Fruit fly (Drosophila melanogaster) whole organism, embryonic: ENCODE data around the gene CG3777.
A peak's percentile ranks its signal among the peaks of the same experiment; 100 is the strongest.

Experiments
- CG10209 ChIP-seq: fragments of 200-800 bp; sonication (Bioruptor generic); optimal IDR thresholded peaks from 3 replicates; lab custom pipeline; 2017; ENCODE audit warnings: missing biosample characterization, mild to moderate bottlenecking, missing genetic modification characterization, missing genetic modification reagents
- CG12155 ChIP-seq: fragments of 200-800 bp; sonication (Bioruptor generic); optimal IDR thresholded peaks from 3 replicates; lab custom pipeline; 2016; ENCODE audit warnings: missing biosample characterization, missing genetic modification characterization
- CG13123 ChIP-seq: fragments of 200-800 bp; sonication (Bioruptor generic); optimal IDR thresholded peaks from 2 replicates; lab custom pipeline; 2016; ENCODE audit warnings: missing biosample characterization, missing genetic modification characterization
- CG13424 ChIP-seq: fragments of 200-800 bp; sonication (Bioruptor generic); optimal IDR thresholded peaks from 2 replicates; lab custom pipeline; 2019; ENCODE audit warnings: missing biosample characterization, mild to moderate bottlenecking, missing genetic modification characterization, moderate library complexity
- CG13624 ChIP-seq: fragments of 200-800 bp; sonication (Bioruptor generic); optimal IDR thresholded peaks from 2 replicates; lab custom pipeline; 2016; ENCODE audit warnings: missing biosample characterization, missing genetic modification characterization
- CG14014 ChIP-seq: fragments of 200-800 bp; sonication (Bioruptor generic); IDR thresholded peaks from 2 replicates; pipeline ENCODE4 v1.3.6; 2022; ENCODE audit warnings: missing biosample characterization, missing genetic modification characterization
- CG14441 ChIP-seq: fragments of 200-800 bp; sonication (Bioruptor generic); IDR thresholded peaks from 2 replicates; pipeline ENCODE4 v1.3.6; 2022; ENCODE audit warnings: missing biosample characterization, missing genetic modification characterization
- CG1603 ChIP-seq: fragments of 200-800 bp; sonication (Bioruptor generic); optimal IDR thresholded peaks from 2 replicates; lab custom pipeline; 2019; ENCODE audit warnings: missing biosample characterization, mild to moderate bottlenecking, missing genetic modification characterization, moderate library complexity
- CG16779 ChIP-seq: fragments of 200-800 bp; sonication (Bioruptor generic); IDR thresholded peaks from 2 replicates; pipeline ENCODE4 v1.3.6; 2022; ENCODE audit warnings: missing biosample characterization, missing genetic modification characterization
- CG17359 ChIP-seq: fragments of 200-800 bp; sonication (Bioruptor generic); optimal IDR thresholded peaks from 3 replicates; lab custom pipeline; 2018; ENCODE audit warnings: missing biosample characterization, mild to moderate bottlenecking, missing genetic modification characterization, moderate library complexity
- CG18011 ChIP-seq: fragments of 200-800 bp; sonication (Bioruptor generic); optimal IDR thresholded peaks from 2 replicates; lab custom pipeline; 2017; ENCODE audit warnings: missing biosample characterization, missing genetic modification characterization, mild to moderate bottlenecking, moderate library complexity, missing genotype
- CG2889 ChIP-seq: fragments of 200-800 bp; sonication (Bioruptor generic); IDR thresholded peaks from 3 replicates; pipeline ENCODE4 v1.3.6; 2022; ENCODE audit warnings: missing biosample characterization, missing genetic modification characterization
- CG34422 ChIP-seq: fragments of 200-800 bp; sonication (Bioruptor generic); IDR thresholded peaks from 3 replicates; pipeline ENCODE4 v1.3.6; 2022; ENCODE audit warnings: missing biosample characterization, missing genetic modification characterization
- CG4328 ChIP-seq: fragments of 200-800 bp; sonication (Bioruptor generic); optimal IDR thresholded peaks from 3 replicates; lab custom pipeline; 2017; ENCODE audit warnings: missing biosample characterization, missing genetic modification reagents, missing genetic modification characterization
- CG4820 ChIP-seq: fragments of 200-800 bp; sonication (Bioruptor generic); optimal IDR thresholded peaks from 3 replicates; lab custom pipeline; 2016; ENCODE audit warnings: missing biosample characterization, missing genetic modification characterization
- CG6683 ChIP-seq: fragments of 200-800 bp; sonication (Bioruptor generic); optimal IDR thresholded peaks from 2 replicates; lab custom pipeline; 2017; ENCODE audit warnings: missing biosample characterization, mild to moderate bottlenecking, missing genetic modification characterization, missing genetic modification reagents
- CG7271 ChIP-seq: fragments of 200-800 bp; sonication (Bioruptor generic); optimal IDR thresholded peaks from 2 replicates; lab custom pipeline; 2018; ENCODE audit warnings: missing biosample characterization, mild to moderate bottlenecking, missing genetic modification characterization, moderate library complexity
- CG7839 ChIP-seq: fragments of 200-800 bp; sonication (Bioruptor generic); optimal IDR thresholded peaks from 3 replicates; lab custom pipeline; 2018; ENCODE audit warnings: missing biosample characterization, mild to moderate bottlenecking, missing genetic modification characterization, moderate library complexity
- ERR ChIP-seq: fragments of 200-800 bp; sonication (Bioruptor generic); optimal IDR thresholded peaks from 2 replicates; lab custom pipeline; 2016; ENCODE audit warnings: missing biosample characterization, missing genetic modification characterization
- Elba2 ChIP-seq: fragments of 200-800 bp; sonication (Bioruptor generic); optimal IDR thresholded peaks from 3 replicates; lab custom pipeline; 2016; ENCODE audit warnings: missing biosample characterization, missing genetic modification characterization
- Ets97D ChIP-seq: fragments of 200-800 bp; sonication (Bioruptor generic); optimal IDR thresholded peaks from 3 replicates; lab custom pipeline; 2016; ENCODE audit warnings: missing biosample characterization, missing genetic modification characterization
- HmgZ ChIP-seq: fragments of 200-800 bp; sonication (Bioruptor generic); optimal IDR thresholded peaks from 2 replicates; lab custom pipeline; 2018; ENCODE audit warnings: missing biosample characterization, mild to moderate bottlenecking, missing genetic modification characterization
- Mad ChIP-seq: fragments of 200-800 bp; sonication (Bioruptor generic); optimal IDR thresholded peaks from 2 replicates; lab custom pipeline; 2016; ENCODE audit warnings: missing biosample characterization, missing genetic modification characterization
- Meics ChIP-seq: fragments of 200-800 bp; sonication (Bioruptor generic); optimal IDR thresholded peaks from 2 replicates; lab custom pipeline; 2017; ENCODE audit warnings: missing biosample characterization, mild to moderate bottlenecking, missing genetic modification characterization
- NC2β ChIP-seq: fragments of 200-800 bp; sonication (Bioruptor generic); optimal IDR thresholded peaks from 2 replicates; lab custom pipeline; 2016; ENCODE audit warnings: missing biosample characterization, missing genetic modification characterization
- Sry-δ ChIP-seq: fragments of 200-800 bp; sonication (Bioruptor generic); optimal IDR thresholded peaks from 2 replicates; lab custom pipeline; 2016; ENCODE audit warnings: missing biosample characterization, missing genetic modification characterization
- Xrp1 ChIP-seq: fragments of 200-800 bp; sonication (Bioruptor generic); IDR thresholded peaks from 2 replicates; pipeline ENCODE4 v1.3.6; 2022; ENCODE audit warnings: missing biosample characterization, missing genetic modification characterization
- crp ChIP-seq, 2 experiments: fragments of 200-800 bp; sonication (Bioruptor generic); optimal IDR thresholded peaks; 2 replicates in 1 of 2; 3 replicates in 1 of 2; lab custom pipeline; 2017; ENCODE audit warnings: missing biosample characterization in 2 of 2, missing genetic modification characterization in 2 of 2, mild to moderate bottlenecking in 1 of 2, moderate library complexity in 1 of 2
- dimm ChIP-seq: fragments of 200-800 bp; sonication (Bioruptor generic); IDR thresholded peaks from 2 replicates; pipeline ENCODE4 v1.3.6; 2022; ENCODE audit warnings: missing biosample characterization, missing genetic modification characterization
- dm ChIP-seq: fragments of 200-800 bp; sonication (Bioruptor generic); optimal IDR thresholded peaks from 3 replicates; lab custom pipeline; 2016; ENCODE audit warnings: missing biosample characterization, missing genetic modification characterization
- dpn ChIP-seq, 2 experiments: fragments of 200-800 bp; sonication (Bioruptor generic); optimal IDR thresholded peaks; 3 replicates each; lab custom pipeline; 2016; ENCODE audit warnings: missing biosample characterization in 2 of 2, missing genetic modification characterization in 2 of 2
- exex ChIP-seq: fragments of 200-800 bp; sonication (Bioruptor generic); optimal IDR thresholded peaks from 4 replicates; lab custom pipeline; 2018; ENCODE audit warnings: missing biosample characterization, mild to moderate bottlenecking, missing genetic modification characterization, moderate library complexity
- fru ChIP-seq: fragments of >200 bp; optimal IDR thresholded peaks from 2 replicates; lab custom pipeline; 2017
- gcm ChIP-seq: fragments of 200-800 bp; sonication (Bioruptor generic); optimal IDR thresholded peaks from 2 replicates; lab custom pipeline; 2019; ENCODE audit warnings: missing biosample characterization, mild to moderate bottlenecking, missing genetic modification characterization, moderate library complexity
- gcm2 ChIP-seq: fragments of 200-800 bp; sonication (Bioruptor generic); optimal IDR thresholded peaks from 2 replicates; lab custom pipeline; 2016; ENCODE audit warnings: missing biosample characterization, missing genetic modification characterization
- kni ChIP-seq: fragments of 200-800 bp; sonication (Bioruptor generic); optimal IDR thresholded peaks from 3 replicates; lab custom pipeline; 2017; ENCODE audit warnings: mild to moderate bottlenecking, missing biosample characterization, missing genetic modification reagents, missing genetic modification characterization
- mld ChIP-seq: fragments of 200-800 bp; sonication (Bioruptor generic); IDR thresholded peaks from 3 replicates; pipeline ENCODE4 v1.3.6; 2022; ENCODE audit warnings: missing biosample characterization, missing genetic modification characterization; ENCODE audit not compliant: partially characterized antibody
- nerfin-1 ChIP-seq: fragments of 200-800 bp; sonication (Bioruptor generic); optimal IDR thresholded peaks from 3 replicates; lab custom pipeline; 2019; ENCODE audit warnings: missing biosample characterization, mild to moderate bottlenecking, missing genetic modification characterization, moderate library complexity
- nmo ChIP-seq: fragments of 200-800 bp; sonication (Bioruptor generic); optimal IDR thresholded peaks from 2 replicates; lab custom pipeline; 2018; ENCODE audit warnings: missing biosample characterization, mild to moderate bottlenecking, missing genetic modification characterization, moderate library complexity
- org-1 ChIP-seq: fragments of 200-800 bp; sonication (Bioruptor generic); optimal IDR thresholded peaks from 2 replicates; lab custom pipeline; 2017; ENCODE audit warnings: missing biosample characterization, missing genetic modification characterization
- pb ChIP-seq: fragments of 200-800 bp; sonication (Bioruptor generic); optimal IDR thresholded peaks from 3 replicates; lab custom pipeline; 2016; ENCODE audit warnings: missing biosample characterization, missing genetic modification characterization
- peb ChIP-seq: fragments of 200-800 bp; sonication (Bioruptor generic); IDR thresholded peaks from 2 replicates; pipeline ENCODE4 v1.3.6; 2022; ENCODE audit warnings: missing biosample characterization, missing genetic modification characterization
- pzg ChIP-seq: fragments of 200-800 bp; sonication (Bioruptor generic); optimal IDR thresholded peaks from 3 replicates; lab custom pipeline; 2018; ENCODE audit warnings: missing biosample characterization, mild to moderate bottlenecking, missing genetic modification characterization, moderate library complexity
- rib ChIP-seq: fragments of 200-800 bp; sonication (Bioruptor generic); IDR thresholded peaks from 2 replicates; pipeline ENCODE4 v1.3.6; 2022; ENCODE audit warnings: missing biosample characterization, missing genetic modification characterization
- scrt ChIP-seq: fragments of 200-800 bp; sonication (Bioruptor generic); optimal IDR thresholded peaks from 2 replicates; lab custom pipeline; 2018; ENCODE audit warnings: missing biosample characterization, mild to moderate bottlenecking, missing genetic modification characterization, moderate library complexity
- slbo ChIP-seq: fragments of 200-800 bp; sonication (Bioruptor generic); IDR thresholded peaks from 2 replicates; pipeline ENCODE4 v1.3.6; 2022; ENCODE audit warnings: missing biosample characterization, missing genetic modification characterization
- stwl ChIP-seq: fragments of 200-800 bp; sonication (Bioruptor generic); optimal IDR thresholded peaks from 3 replicates; lab custom pipeline; 2018; ENCODE audit warnings: missing biosample characterization, mild to moderate bottlenecking, missing genetic modification characterization, moderate library complexity
- tio ChIP-seq: fragments of 200-800 bp; sonication (Bioruptor generic); optimal IDR thresholded peaks from 2 replicates; lab custom pipeline; 2017; ENCODE audit warnings: missing biosample characterization, missing genetic modification characterization, inconsistent platforms
- trem ChIP-seq: fragments of 200-800 bp; optimal IDR thresholded peaks from 3 replicates; lab custom pipeline; 2019; ENCODE audit warnings: missing biosample characterization, mild to moderate bottlenecking, missing genetic modification characterization, moderate library complexity
- twi ChIP-seq: fragments of 200-800 bp; optimal IDR thresholded peaks from 2 replicates; lab custom pipeline; 2019; ENCODE audit warnings: missing biosample characterization, mild to moderate bottlenecking, missing genetic modification characterization, moderate library complexity
- vnd ChIP-seq: fragments of 200-800 bp; sonication (Bioruptor generic); IDR thresholded peaks from 3 replicates; pipeline ENCODE4 v1.3.6; 2022; ENCODE audit warnings: missing biosample characterization, missing genetic modification characterization; ENCODE audit not compliant: partially characterized antibody

Gene CG3777

dm6 chrX:245802-246201, 33.7 kb upstream of the CG3777 start, which contains the start of the genes CG3038 and G9a (continued):
- peak; percentile 72 for TF ChIP-seq nmo
- TF ChIP-seq Meics (GFP tag; lab: Kevin White, UChicago): no peak
- no peak for TF ChIP-seq vnd (GFP tag; lab: Robert Waterston, UW)
- TF ChIP-seq org-1 (GFP tag; lab: Kevin White, UChicago): no peak
- no peak for TF ChIP-seq CG34422
- no peak for TF ChIP-seq slbo (GFP tag; lab: Robert Waterston, UW)
- TF ChIP-seq Xrp1 (GFP tag; lab: Robert Waterston, UW): no peak
- TF ChIP-seq Mad (GFP tag; lab: Kevin White, UChicago): peak; percentile 62
- TF ChIP-seq gcm (GFP tag; lab: Kevin White, UChicago): peak; percentile 12
- TF ChIP-seq scrt (GFP tag; lab: Kevin White, UChicago): peak; percentile 46
- no peak for TF ChIP-seq CG4328
- TF ChIP-seq dm (GFP tag; lab: Kevin White, UChicago): peak; percentile 75
- peak; percentile 5 for TF ChIP-seq nerfin-1 (tag; lab: Kevin White, UChicago)
- no peak for TF ChIP-seq CG7271 (tag; lab: Kevin White, UChicago)
- TF ChIP-seq peb (GFP tag; lab: Robert Waterston, UW): no peak
- peak; percentile 97 for TF ChIP-seq pzg
- no peak for TF ChIP-seq CG14441 (GFP tag; lab: Robert Waterston, UW)
- no peak for TF ChIP-seq CG13123 (GFP tag; lab: Kevin White, UChicago)
- TF ChIP-seq CG10209 (GFP tag; lab: Kevin White, UChicago): peak; percentile 9
- TF ChIP-seq pb: peak; percentile 8
- peak; percentile 54 to 64 for TF ChIP-seq dpn (GFP tag; optimal IDR thresholded peaks at IDR 0.05; lab: Kevin White, UChicago)
- TF ChIP-seq Ets97D (GFP tag; lab: Kevin White, UChicago): peak; percentile 94
- TF ChIP-seq CG13424 (tag; lab: Kevin White, UChicago): peak; percentile 17
- no peak for TF ChIP-seq CG14014 (GFP tag; lab: Robert Waterston, UW)
- TF ChIP-seq CG16779 (GFP tag; lab: Robert Waterston, UW): no peak
- no peak for TF ChIP-seq Elba2 (GFP tag; lab: Kevin White, UChicago)
- TF ChIP-seq rib (GFP tag; lab: Robert Waterston, UW): no peak
- TF ChIP-seq CG4820: peak; percentile 22
- TF ChIP-seq CG18011 (GFP tag; lab: Kevin White, UChicago): no peak
- peak; percentile 77 for TF ChIP-seq CG1603
- TF ChIP-seq trem: peak; percentile 87
- no peak for TF ChIP-seq dimm (GFP tag; lab: Robert Waterston, UW)
- TF ChIP-seq CG13624 (GFP tag; lab: Kevin White, UChicago): peak; percentile 69
- no peak for TF ChIP-seq fru (lab: Kevin White, UChicago)
- TF ChIP-seq exex (tag; lab: Kevin White, UChicago): peak; percentile 5
- peak; percentile 24 for TF ChIP-seq CG7839 (tag; lab: Kevin White, UChicago)
- TF ChIP-seq kni (GFP tag; lab: Kevin White, UChicago): no peak
- peak; percentile 24 for TF ChIP-seq NC2β (GFP tag; lab: Kevin White, UChicago)
- no peak for TF ChIP-seq CG2889 (GFP tag; lab: Robert Waterston, UW)
- TF ChIP-seq crp (GFP tag; optimal IDR thresholded peaks at IDR 0.05; lab: Kevin White, UChicago): peak in 1 of 2 experiments; percentile 45
- TF ChIP-seq CG6683: no peak
- peak; percentile 9 for TF ChIP-seq twi (tag; lab: Kevin White, UChicago)
- TF ChIP-seq stwl (tag; lab: Kevin White, UChicago): peak; percentile 95
- TF ChIP-seq HmgZ (tag; lab: Kevin White, UChicago): peak; percentile 87
- peak; percentile 50 for TF ChIP-seq gcm2 (GFP tag; lab: Kevin White, UChicago)
- no peak for TF ChIP-seq tio (GFP tag; lab: Kevin White, UChicago)
- TF ChIP-seq mld (GFP tag; lab: Robert Waterston, UW): no peak
- peak; percentile 99 for TF ChIP-seq Sry-δ (GFP tag; lab: Kevin White, UChicago)
- TF ChIP-seq CG12155 (GFP tag; lab: Kevin White, UChicago): peak; percentile 34
- TF ChIP-seq CG17359 (tag; lab: Kevin White, UChicago): peak; percentile 17
- peak; percentile 3 for TF ChIP-seq ERR (GFP tag; lab: Kevin White, UChicago)
